Worm (Caenorhabditis elegans) whole organism, early embryonic: ENCODE results near the gene pfs-2.

ENCODE experiments used
- B0310.2 ChIP-seq: sonication (generic microtip); optimal IDR thresholded peaks from 2 replicates; lab custom pipeline; 2016; ENCODE audit warnings: mild to moderate bottlenecking, missing genetic modification characterization, missing compliant biosample characterization
- F13C5.2 ChIP-seq: sonication (generic microtip); optimal IDR thresholded peaks from 2 replicates; lab custom pipeline; 2017; ENCODE audit warnings: mild to moderate bottlenecking, missing genetic modification characterization, inconsistent platforms, missing compliant biosample characterization
- aly-1 ChIP-seq: sonication (generic microtip); optimal IDR thresholded peaks from 2 replicates; lab custom pipeline; 2016; ENCODE audit warnings: missing genetic modification characterization, missing compliant biosample characterization
- ama-1 ChIP-seq: fragments of 150-350 bp; optimal IDR thresholded peaks from 2 replicates; lab custom pipeline; 2014
- ceh-13 ChIP-seq: fragments of 200-800 bp; sonication (Bioruptor generic); optimal IDR thresholded peaks from 2 replicates; lab custom pipeline; 2018; ENCODE audit warnings: mild to moderate bottlenecking, missing genetic modification characterization, missing compliant biosample characterization
- ets-7 ChIP-seq: sonication (generic microtip); optimal IDR thresholded peaks from 2 replicates; lab custom pipeline; 2016; ENCODE audit warnings: missing genotype, missing genetic modification characterization, missing compliant biosample characterization
- flt-1 ChIP-seq: fragments of 200-800 bp; sonication (Bioruptor generic); IDR thresholded peaks from 2 replicates; pipeline ENCODE4 v1.3.6; 2022; ENCODE audit warnings: missing genetic modification characterization, missing compliant biosample characterization
- hmbx-1 ChIP-seq: sonication (generic microtip); optimal IDR thresholded peaks from 2 replicates; lab custom pipeline; 2016; ENCODE audit warnings: mild to moderate bottlenecking, missing genetic modification characterization, missing compliant biosample characterization
- hmg-4 ChIP-seq: fragments of 200-800 bp; sonication (Bioruptor generic); optimal IDR thresholded peaks from 2 replicates; lab custom pipeline; 2018; ENCODE audit warnings: mild to moderate bottlenecking, missing genetic modification characterization, missing compliant biosample characterization
- hnd-1 ChIP-seq: sonication (generic microtip); optimal IDR thresholded peaks from 2 replicates; lab custom pipeline; 2016; ENCODE audit warnings: missing genetic modification characterization, missing compliant biosample characterization
- sea-1 ChIP-seq: fragments of 200-800 bp; sonication (Bioruptor generic); conservative IDR thresholded peaks from 2 replicates; pipeline ENCODE4 v1.3.6; 2022; ENCODE audit warnings: missing genetic modification characterization, missing compliant biosample characterization
- tbx-11 ChIP-seq: fragments of 200-800 bp; sonication (Bioruptor generic); IDR thresholded peaks from 2 replicates; pipeline ENCODE4 v1.3.6; 2022; ENCODE audit warnings: missing genetic modification characterization, missing compliant biosample characterization
- tbx-37 ChIP-seq: fragments of 200-800 bp; sonication (Bioruptor generic); conservative IDR thresholded peaks from 2 replicates; pipeline ENCODE4 v1.3.6; 2022; ENCODE audit warnings: missing genetic modification reagents, missing genetic modification characterization, missing compliant biosample characterization

- no peak for TF ChIP-seq aly-1
- no peak for TF ChIP-seq B0310.2
- no peak for TF ChIP-seq ama-1 (lab: Kevin White, UChicago)
- TF ChIP-seq ets-7 (tag; lab: Kevin White, UChicago), result no peak
- no peak for TF ChIP-seq tbx-37 (GFP tag; lab: Robert Waterston, UW)
- TF ChIP-seq tbx-11 (GFP tag; lab: Robert Waterston, UW), result no peak
- no peak for TF ChIP-seq hmbx-1
- TF ChIP-seq F13C5.2 (tag; lab: Kevin White, UChicago), result no peak
- no peak for TF ChIP-seq ceh-13 (GFP tag; lab: Kevin White, UChicago)
- TF ChIP-seq hmg-4, result no peak
- no peak for TF ChIP-seq flt-1 (GFP tag; lab: Robert Waterston, UW)
- TF ChIP-seq hnd-1, result no peak
- TF ChIP-seq sea-1 (GFP tag; lab: Robert Waterston, UW), result no peak
Measured at ce11 chrII:14380778-14381177, 22.6 kb downstream of the pfs-2 start.
